Worm (Caenorhabditis elegans) whole organism, L1 larva: ENCODE results near the gene unc-32.

Experiments used
- C04F5.9 ChIP-seq: sonication (generic microtip); optimal IDR thresholded peaks from 2 replicates; lab custom pipeline; 2016; ENCODE audit warnings: missing genetic modification characterization, missing compliant biosample characterization
- C34B4.2 ChIP-seq: sonication (generic microtip); optimal IDR thresholded peaks from 2 replicates; lab custom pipeline; 2017; ENCODE audit warnings: mild to moderate bottlenecking, missing genetic modification characterization, missing compliant biosample characterization
- Y116A8C.19 ChIP-seq: sonication (generic microtip); optimal IDR thresholded peaks from 2 replicates; lab custom pipeline; 2016; ENCODE audit warnings: missing compliant biosample characterization, missing genetic modification characterization, borderline replicate concordance
- aha-1 ChIP-seq: fragments of 150-350 bp; optimal IDR thresholded peaks from 2 replicates; lab custom pipeline; 2014; ENCODE audit warnings: missing biosample characterization, missing genetic modification characterization
- aly-2 ChIP-seq: fragments of 150-350 bp; optimal IDR thresholded peaks from 2 replicates; lab custom pipeline; 2014; ENCODE audit warnings: missing biosample characterization, missing genetic modification characterization
- ceh-8 ChIP-seq: fragments of 200-800 bp; sonication (Bioruptor generic); optimal IDR thresholded peaks from 2 replicates; lab custom pipeline; 2018; ENCODE audit warnings: mild to moderate bottlenecking, missing genetic modification characterization, moderate library complexity, missing compliant biosample characterization
- ceh-82 ChIP-seq, 3 experiments: fragments of 150-350 bp in 1 of 3; sonication (generic microtip) in 2 of 3; optimal IDR thresholded peaks; 2 replicates each; lab custom pipeline; 2014 to 2017; ENCODE audit warnings: missing biosample characterization in 3 of 3, missing genetic modification characterization in 3 of 3
- ceh-90 ChIP-seq: sonication (generic microtip); optimal IDR thresholded peaks from 2 replicates; lab custom pipeline; 2016; ENCODE audit warnings: missing genetic modification characterization, missing compliant biosample characterization
- ces-1 ChIP-seq: fragments of 150-350 bp; optimal IDR thresholded peaks from 2 replicates; lab custom pipeline; 2014; ENCODE audit warnings: missing biosample characterization, missing genetic modification reagents, missing genetic modification characterization
- efl-3 ChIP-seq: fragments of 200-800 bp; sonication (Bioruptor generic); optimal IDR thresholded peaks from 2 replicates; lab custom pipeline; 2018; ENCODE audit warnings: mild to moderate bottlenecking, missing genetic modification characterization, missing compliant biosample characterization
- egl-13 ChIP-seq: sonication (generic microtip); optimal IDR thresholded peaks from 2 replicates; lab custom pipeline; 2016; ENCODE audit warnings: missing genotype, missing genetic modification reagents, missing genetic modification characterization, missing compliant biosample characterization
- egl-27 ChIP-seq, 2 experiments: fragments of 150-350 bp in 1 of 2; sonication (generic microtip); optimal IDR thresholded peaks; 3 replicates each; lab custom pipeline; 2017 to 2018; ENCODE audit warnings: missing biosample characterization in 2 of 2, missing genetic modification characterization in 2 of 2, missing genetic modification reagents in 2 of 2
- elt-3 ChIP-seq, 6 experiments: fragments of 150-350 bp in 1 of 6; sonication (generic microtip); optimal IDR thresholded peaks; 2 replicates each; lab custom pipeline; 2017 to 2018; ENCODE audit warnings: missing biosample characterization in 6 of 6, missing genetic modification characterization in 6 of 6, inconsistent platforms in 1 of 6
- ets-5 ChIP-seq: fragments of 200-800 bp; sonication (Bioruptor generic); IDR thresholded peaks from 2 replicates; pipeline ENCODE4 v1.3.6; 2022; ENCODE audit warnings: missing genetic modification characterization, missing compliant biosample characterization
- fkh-10 ChIP-seq: sonication (generic microtip); optimal IDR thresholded peaks from 2 replicates; lab custom pipeline; 2017; ENCODE audit warnings: missing biosample characterization, missing genetic modification reagents, missing genetic modification characterization
- hlh-17 ChIP-seq: fragments of 200-800 bp; sonication (Bioruptor generic); optimal IDR thresholded peaks from 2 replicates; lab custom pipeline; 2018; ENCODE audit warnings: missing genetic modification characterization, mild to moderate bottlenecking, missing compliant biosample characterization, moderate library complexity, borderline replicate concordance
- isw-1 ChIP-seq: fragments of 200-800 bp; sonication (Bioruptor generic); IDR thresholded peaks from 2 replicates; pipeline ENCODE4 v1.3.6; 2022; ENCODE audit warnings: missing genetic modification characterization, missing compliant biosample characterization
- lin-13 ChIP-seq: fragments of 150-350 bp; optimal IDR thresholded peaks from 2 replicates; lab custom pipeline; 2014; ENCODE audit warnings: missing biosample characterization, missing genetic modification reagents, missing genetic modification characterization
- lin-14 ChIP-seq: fragments of 200-800 bp; sonication (Bioruptor generic); optimal IDR thresholded peaks from 2 replicates; lab custom pipeline; 2018; ENCODE audit warnings: mild to moderate bottlenecking, missing genetic modification characterization, moderate library complexity, missing compliant biosample characterization
- lin-35 ChIP-seq, 2 experiments: fragments of 150-350 bp; optimal IDR thresholded peaks; 2 replicates each; lab custom pipeline; 2014; ENCODE audit warnings: missing biosample characterization in 2 of 2, missing genetic modification characterization in 2 of 2, missing genetic modification reagents in 2 of 2
- lin-39 ChIP-seq: fragments of 150-350 bp; optimal IDR thresholded peaks from 2 replicates; lab custom pipeline; 2014; ENCODE audit warnings: missing biosample characterization, missing genetic modification reagents, missing genetic modification characterization
- lir-3 ChIP-seq: sonication (generic microtip); optimal IDR thresholded peaks from 2 replicates; lab custom pipeline; 2016; ENCODE audit warnings: mild to moderate bottlenecking, missing genetic modification characterization, moderate library complexity, missing compliant biosample characterization; ENCODE audit not compliant: poor library complexity
- lsy-2 ChIP-seq, 2 experiments: fragments of 150-350 bp; optimal IDR thresholded peaks; 2 replicates each; lab custom pipeline; 2014; ENCODE audit warnings: missing biosample characterization in 2 of 2, missing genetic modification characterization in 2 of 2
- mab-9 ChIP-seq: fragments of 200-800 bp; sonication (Bioruptor generic); IDR thresholded peaks from 2 replicates; pipeline ENCODE4 v1.3.6; 2022; ENCODE audit warnings: missing genetic modification reagents, missing genetic modification characterization, missing compliant biosample characterization
- mdl-1 ChIP-seq, 2 experiments: fragments of 150-350 bp; optimal IDR thresholded peaks; 2 replicates each; lab custom pipeline; 2014 to 2017; ENCODE audit warnings: missing biosample characterization in 2 of 2, missing genetic modification characterization in 2 of 2, inconsistent platforms in 1 of 2
- mef-2 ChIP-seq: fragments of 150-350 bp; optimal IDR thresholded peaks from 2 replicates; lab custom pipeline; 2014; ENCODE audit warnings: missing biosample characterization, missing genetic modification characterization
- mep-1 ChIP-seq: fragments of 150-350 bp; optimal IDR thresholded peaks from 2 replicates; lab custom pipeline; 2014; ENCODE audit warnings: missing biosample characterization, missing genetic modification characterization
- nhr-237 ChIP-seq: fragments of 150-350 bp; optimal IDR thresholded peaks from 2 replicates; lab custom pipeline; 2014; ENCODE audit warnings: missing biosample characterization, missing genetic modification characterization
- nhr-77 ChIP-seq: fragments of 150-350 bp; optimal IDR thresholded peaks from 2 replicates; lab custom pipeline; 2014; ENCODE audit warnings: missing biosample characterization, missing genetic modification characterization
- nhr-84 ChIP-seq: sonication (generic microtip); optimal IDR thresholded peaks from 2 replicates; lab custom pipeline; 2017; ENCODE audit warnings: missing biosample characterization, missing genetic modification characterization
- pax-3 ChIP-seq: fragments of 200-800 bp; sonication (Bioruptor generic); optimal IDR thresholded peaks from 2 replicates; lab custom pipeline; 2018; ENCODE audit warnings: mild to moderate bottlenecking, missing genetic modification characterization, moderate library complexity, missing compliant biosample characterization
- pqm-1 ChIP-seq: sonication (generic microtip); optimal IDR thresholded peaks from 3 replicates; lab custom pipeline; 2017; ENCODE audit warnings: missing biosample characterization, missing genetic modification characterization
- rnt-1 ChIP-seq: sonication (generic microtip); optimal IDR thresholded peaks from 2 replicates; lab custom pipeline; 2016; ENCODE audit warnings: mild to moderate bottlenecking, missing genetic modification characterization, moderate library complexity, missing compliant biosample characterization
- skn-1 ChIP-seq: fragments of 150-350 bp; optimal IDR thresholded peaks from 2 replicates; lab custom pipeline; 2014; ENCODE audit warnings: missing biosample characterization, missing genetic modification characterization
- snpc-4 ChIP-seq: fragments of 150-350 bp; optimal IDR thresholded peaks from 2 replicates; lab custom pipeline; 2014; ENCODE audit warnings: missing biosample characterization, missing genetic modification characterization
- snu-23 ChIP-seq: sonication (generic microtip); optimal IDR thresholded peaks from 2 replicates; lab custom pipeline; 2016; ENCODE audit warnings: missing genetic modification characterization, missing compliant biosample characterization
- sox-4 ChIP-seq: sonication (generic microtip); optimal IDR thresholded peaks from 2 replicates; lab custom pipeline; 2016; ENCODE audit warnings: missing genetic modification characterization, missing compliant biosample characterization
- sup-37 ChIP-seq: fragments of 200-800 bp; sonication (Bioruptor generic); optimal IDR thresholded peaks from 2 replicates; lab custom pipeline; 2018; ENCODE audit warnings: mild to moderate bottlenecking, missing genetic modification characterization, missing compliant biosample characterization
- tbx-2 ChIP-seq: sonication (generic microtip); optimal IDR thresholded peaks from 2 replicates; lab custom pipeline; 2016; ENCODE audit warnings: missing genetic modification characterization, missing compliant biosample characterization
- xbp-1 ChIP-seq: sonication (generic microtip); optimal IDR thresholded peaks from 2 replicates; lab custom pipeline; 2016; ENCODE audit warnings: missing genetic modification characterization, missing compliant biosample characterization
- zag-1 ChIP-seq: fragments of 150-350 bp; optimal IDR thresholded peaks from 2 replicates; lab custom pipeline; 2014; ENCODE audit warnings: missing biosample characterization, missing genetic modification characterization
- ztf-11 ChIP-seq, 2 experiments: sonication (generic microtip); optimal IDR thresholded peaks; 2 replicates each; lab custom pipeline; 2016 to 2017; ENCODE audit warnings: missing genetic modification characterization in 2 of 2, missing biosample characterization in 1 of 2, missing compliant biosample characterization in 1 of 2

Gene unc-32

ce11 chrIII:8904044-8904443 is 1.4 kb upstream of the unc-32 start, which contains the start of gene lin-9 (continued):
- TF ChIP-seq skn-1 (tag; lab: Kevin White, UChicago) (peak; percentile 94), ceh-82 (tag; optimal IDR thresholded peaks at IDR 0.05; lab: Kevin White, UChicago) (peak; percentile 90 to 98 (median 95)), fkh-10 (GFP tag; lab: Kevin White, UChicago) (peak; percentile 85), lir-3 (tag; lab: Kevin White, UChicago) (peak; percentile 80), ceh-90 (tag; lab: Kevin White, UChicago) (peak; percentile 56), sup-37 (peak; percentile 95), ceh-8 (GFP tag; lab: Kevin White, UChicago) (peak; percentile 93), ztf-11 (tag; optimal IDR thresholded peaks at IDR 0.05; lab: Kevin White, UChicago) (peak in 1 of 2 experiments; percentile 90), xbp-1 (tag; lab: Kevin White, UChicago) (peak; percentile 95), isw-1 (peak; percentile 97), nhr-84 (no peak), C04F5.9 (tag; lab: Kevin White, UChicago) (peak; percentile 100), mep-1 (tag; lab: Kevin White, UChicago) (peak; percentile 97), hlh-17 (GFP tag; lab: Kevin White, UChicago) (no peak), snu-23 (GFP tag; lab: Kevin White, UChicago) (peak; percentile 99), nhr-237 (tag; lab: Kevin White, UChicago) (peak; percentile 72), mdl-1 (tag; optimal IDR thresholded peaks at IDR 0.05; lab: Kevin White, UChicago) (peak in 1 of 2 experiments; percentile 92), lin-35 (GFP tag; optimal IDR thresholded peaks at IDR 0.05; lab: Kevin White, UChicago) (peak; percentile 97 to 98), mef-2 (tag; lab: Kevin White, UChicago) (peak; percentile 43), C34B4.2 (tag; lab: Kevin White, UChicago) (peak; percentile 90), egl-27 (tag; optimal IDR thresholded peaks at IDR 0.05; lab: Kevin White, UChicago) (peak; percentile 20 to 37), rnt-1 (tag; lab: Kevin White, UChicago) (peak; percentile 98), ets-5 (GFP tag; lab: Robert Waterston, UW) (no peak), aly-2 (tag; lab: Kevin White, UChicago) (peak; percentile 90), efl-3 (GFP tag; lab: Kevin White, UChicago) (peak; percentile 81), pax-3 (tag; lab: Kevin White, UChicago) (peak; percentile 94), aha-1 (tag; lab: Kevin White, UChicago) (peak; percentile 50), nhr-77 (peak; percentile 91), sox-4 (peak; percentile 86), lin-39 (tag; lab: Kevin White, UChicago) (peak; percentile 95), elt-3 (tag; optimal IDR thresholded peaks at IDR 0.05; lab: Kevin White, UChicago) (peak in 4 of 6 experiments; percentile 61 to 90 (median 74)), egl-13 (peak; percentile 93), ces-1 (GFP tag; lab: Kevin White, UChicago) (no peak), mab-9 (peak; percentile 93), snpc-4 (tag; lab: Kevin White, UChicago) (peak; percentile 79), pqm-1 (tag; lab: Kevin White, UChicago) (no peak), tbx-2 (tag; lab: Kevin White, UChicago) (peak; percentile 96), lsy-2 (tag; optimal IDR thresholded peaks at IDR 0.05; lab: Kevin White, UChicago) (peak; percentile 100), lin-14 (GFP tag; lab: Kevin White, UChicago) (peak; percentile 99), Y116A8C.19 (tag; lab: Kevin White, UChicago) (no peak), zag-1 (tag; lab: Kevin White, UChicago) (no peak), lin-13 (GFP tag; lab: Kevin White, UChicago) (peak; percentile 98)
